Worm (Caenorhabditis elegans) whole organism, late embryonic: ENCODE measurements around the gene T23F6.5.

Source experiments
- ceh-14 ChIP-seq: sonication (generic microtip); optimal IDR thresholded peaks from 2 replicates; lab custom pipeline; 2016; ENCODE audit warnings: missing genotype, missing genetic modification characterization, missing compliant biosample characterization
- ceh-6 ChIP-seq: fragments of 200-800 bp; sonication (Bioruptor generic); optimal IDR thresholded peaks from 2 replicates; lab custom pipeline; 2018; ENCODE audit warnings: mild to moderate bottlenecking, missing genetic modification characterization, missing compliant biosample characterization
- ceh-9 ChIP-seq: sonication (generic microtip); optimal IDR thresholded peaks from 2 replicates; lab custom pipeline; 2016; ENCODE audit warnings: mild to moderate bottlenecking, missing genetic modification characterization, inconsistent platforms, missing compliant biosample characterization
- dmd-4 ChIP-seq: sonication (generic microtip); optimal IDR thresholded peaks from 2 replicates; lab custom pipeline; 2016; ENCODE audit warnings: borderline replicate concordance, missing genetic modification characterization, missing compliant biosample characterization
- fkh-10 ChIP-seq: fragments of 150-350 bp; optimal IDR thresholded peaks from 2 replicates; lab custom pipeline; 2014; ENCODE audit warnings: missing biosample characterization, missing genetic modification reagents, missing genetic modification characterization
- gmeb-2 ChIP-seq: sonication (generic microtip); optimal IDR thresholded peaks from 2 replicates; lab custom pipeline; 2016; ENCODE audit warnings: missing genetic modification characterization, inconsistent platforms, missing compliant biosample characterization
- hlh-15 ChIP-seq: sonication (generic microtip); optimal IDR thresholded peaks from 2 replicates; lab custom pipeline; 2016; ENCODE audit warnings: missing genetic modification characterization, missing compliant biosample characterization
- nhr-11 ChIP-seq: fragments of 150-350 bp; optimal IDR thresholded peaks from 2 replicates; lab custom pipeline; 2014; ENCODE audit warnings: missing biosample characterization, missing genetic modification characterization
- pha-4 ChIP-seq: fragments of 150-350 bp; optimal IDR thresholded peaks from 2 replicates; lab custom pipeline; 2018; ENCODE audit warnings: missing biosample characterization, missing genetic modification reagents, missing genetic modification characterization
- ref-2 ChIP-seq: sonication (generic microtip); optimal IDR thresholded peaks from 2 replicates; lab custom pipeline; 2016; ENCODE audit warnings: missing genetic modification characterization, missing compliant biosample characterization
- sdc-2 ChIP-seq: sonication (generic microtip); optimal IDR thresholded peaks from 2 replicates; lab custom pipeline; 2016; ENCODE audit warnings: missing genotype, missing genetic modification characterization, missing compliant biosample characterization
- tbx-2 ChIP-seq: sonication (generic microtip); optimal IDR thresholded peaks from 2 replicates; lab custom pipeline; 2016; ENCODE audit warnings: missing genetic modification characterization, missing compliant biosample characterization
- ttx-3 ChIP-seq: sonication (generic microtip); optimal IDR thresholded peaks from 2 replicates; lab custom pipeline; 2016; ENCODE audit warnings: missing genetic modification reagents, missing genetic modification characterization, missing compliant biosample characterization
- zip-5 ChIP-seq: sonication (generic microtip); optimal IDR thresholded peaks from 2 replicates; lab custom pipeline; 2016; ENCODE audit warnings: missing genetic modification characterization, missing compliant biosample characterization

DNA sequence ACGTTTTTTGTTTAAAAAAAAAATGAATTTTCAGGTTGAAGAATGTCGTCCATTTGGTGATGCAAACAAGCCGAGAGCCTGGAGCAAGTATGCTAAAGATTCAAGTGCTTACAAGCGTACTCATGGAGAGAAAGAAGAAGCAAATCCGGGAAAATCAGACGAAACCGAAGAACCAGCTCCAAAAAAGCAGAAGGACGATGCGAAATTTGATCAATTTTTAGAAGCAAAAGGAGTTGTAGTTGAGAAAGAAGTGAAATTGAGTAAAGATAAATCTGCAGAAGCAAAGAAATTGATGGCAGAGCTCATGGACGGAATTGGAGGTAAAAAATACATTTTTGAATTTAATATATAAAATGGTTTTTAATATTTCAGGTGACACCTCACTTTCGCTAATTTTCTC is 16.1 kb downstream of the T23F6.5 start:
- no peak for TF ChIP-seq dmd-4 (tag; lab: Kevin White, UChicago)
- TF ChIP-seq pha-4 (tag; lab: Kevin White, UChicago): no peak
- no peak for TF ChIP-seq fkh-10 (GFP tag; lab: Kevin White, UChicago)
- TF ChIP-seq ttx-3: no peak
- no peak for TF ChIP-seq tbx-2 (tag; lab: Kevin White, UChicago)
- TF ChIP-seq hlh-15 (tag; lab: Kevin White, UChicago): no peak
- no peak for TF ChIP-seq gmeb-2 (tag; lab: Kevin White, UChicago)
- TF ChIP-seq ceh-6 (GFP tag; lab: Kevin White, UChicago): no peak
- no peak for TF ChIP-seq sdc-2 (tag; lab: Kevin White, UChicago)
- TF ChIP-seq ceh-14: no peak
- no peak for TF ChIP-seq ref-2
- TF ChIP-seq zip-5 (tag; lab: Kevin White, UChicago): no peak
- TF ChIP-seq ceh-9: no peak
- TF ChIP-seq nhr-11 (tag; lab: Kevin White, UChicago): no peak
